Fruit fly (Drosophila melanogaster): Measurements from ENCODE around the gene sofe.

The sofe gene

DNA sequence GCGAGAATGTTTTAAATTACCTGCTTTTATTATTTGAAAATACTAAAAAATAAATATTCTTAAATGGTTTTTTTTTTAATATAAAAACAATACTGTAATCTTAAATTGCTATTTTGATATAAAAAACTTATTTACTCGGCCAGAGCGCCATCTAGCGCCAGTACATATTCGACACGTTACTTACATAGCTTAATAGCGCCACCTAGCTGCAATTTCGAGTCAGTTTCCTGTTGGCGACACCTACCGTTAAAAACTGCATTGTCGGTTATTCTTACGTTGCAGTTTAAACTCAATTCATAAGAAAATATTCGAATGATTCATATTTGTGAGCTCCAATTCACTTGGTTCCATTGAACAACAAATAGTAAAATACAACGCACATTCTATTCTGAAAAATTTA, 24.8 kb downstream of the sofe start (continued):
- no peak for TF ChIP-seq grn (GFP tag; optimal IDR thresholded peaks at IDR 0.05)
- peak; percentile 50 for TF ChIP-seq CG12391 (tag; optimal IDR thresholded peaks at IDR 0.05)
- TF ChIP-seq dysf (GFP tag; IDR thresholded peaks at IDR 0.05), result peak; percentile 68; the same call in 2 of the 3 replicates
- TF ChIP-seq HHEX (GFP tag; optimal IDR thresholded peaks at IDR 0.05), result peak; percentile 53
- peak; percentile 68 for TF ChIP-seq tin (GFP tag; optimal IDR thresholded peaks at IDR 0.05)
- TF ChIP-seq Ptx1 (GFP tag; IDR thresholded peaks at IDR 0.05), result peak; percentile 67
- TF ChIP-seq bcd (GFP tag; optimal IDR thresholded peaks at IDR 0.05), result peak; percentile 67
- no peak for TF ChIP-seq luna (GFP tag; optimal IDR thresholded peaks at IDR 0.05)
- TF ChIP-seq gem (tag; optimal IDR thresholded peaks at IDR 0.05), result peak; percentile 68
- peak in 1 of 3 experiments; percentile 28 for TF ChIP-seq lola (GFP tag; optimal IDR thresholded peaks at IDR 0.05)
- TF ChIP-seq bowl (GFP tag; IDR thresholded peaks at IDR 0.05), result no peak
- TF ChIP-seq CG34376 (GFP tag; optimal IDR thresholded peaks at IDR 0.05), result no peak
- peak; percentile 10; the same call in 1 of the 3 replicates for TF ChIP-seq CG14050 (GFP tag; IDR thresholded peaks at IDR 0.05)
- peak; percentile 48; the same call in 1 of the 2 replicates for TF ChIP-seq CG17328 (GFP tag; IDR thresholded peaks at IDR 0.05)
- peak; percentile 28 for TF ChIP-seq twi (tag; optimal IDR thresholded peaks at IDR 0.05)
- TF ChIP-seq ap (GFP tag; IDR thresholded peaks at IDR 0.05), result peak; percentile 29; the same call in 1 of the 2 replicates
- no peak for TF ChIP-seq tna (GFP tag; IDR thresholded peaks at IDR 0.05; ENCODE audit: partially characterized antibody)
- peak; percentile 31 for TF ChIP-seq gsb-n (tag; optimal IDR thresholded peaks at IDR 0.05)
- peak; percentile 46 for TF ChIP-seq CG14710 (tag; optimal IDR thresholded peaks at IDR 0.05)
- peak; percentile 68 for TF ChIP-seq CG3847 (GFP tag; IDR thresholded peaks at IDR 0.05)
- peak; percentile 51; the same call in 2 of the 3 replicates for TF ChIP-seq Optix (GFP tag; IDR thresholded peaks at IDR 0.05)
- TF ChIP-seq sqz (GFP tag; optimal IDR thresholded peaks at IDR 0.05), result peak; percentile 59
- TF ChIP-seq MESR4 (GFP tag; optimal IDR thresholded peaks at IDR 0.05), result no peak
- TF ChIP-seq row (GFP tag; IDR thresholded peaks at IDR 0.05), result 0 out of 3 replicates have a peak, but pooled peaks have one; percentile 20
- TF ChIP-seq E2f2 (GFP tag; IDR thresholded peaks at IDR 0.05), result peak; percentile 35; the same call in 1 of the 2 replicates
- TF ChIP-seq Sry-β (GFP tag; optimal IDR thresholded peaks at IDR 0.05), result no peak
- TF ChIP-seq Antp (GFP tag; optimal IDR thresholded peaks at IDR 0.05), result peak; percentile 63
- peak; percentile 57 for TF ChIP-seq CG10209 (GFP tag; optimal IDR thresholded peaks at IDR 0.05)
- TF ChIP-seq CG2116 (GFP tag; optimal IDR thresholded peaks at IDR 0.05), result peak; percentile 60
- TF ChIP-seq CG11398 (GFP tag; optimal IDR thresholded peaks at IDR 0.05), result peak; percentile 22
- TF ChIP-seq scrt (GFP tag; optimal IDR thresholded peaks at IDR 0.05), result peak; percentile 13
- no peak for TF ChIP-seq CG1832 (GFP tag; optimal IDR thresholded peaks at IDR 0.05)
- TF ChIP-seq CG4730 (GFP tag; IDR thresholded peaks at IDR 0.05), result peak; percentile 36; the same call in 1 of the 2 replicates
- peak; percentile 41 for TF ChIP-seq maf-S (GFP tag; optimal IDR thresholded peaks at IDR 0.05)
- TF ChIP-seq yki (optimal IDR thresholded peaks at IDR 0.05), result peak; percentile 20
- peak; percentile 44 for TF ChIP-seq CG18619 (GFP tag; optimal IDR thresholded peaks at IDR 0.05)
- no peak; the same call in 1 of the 2 replicates for TF ChIP-seq CG9215 (GFP tag; IDR thresholded peaks at IDR 0.05)
- peak; percentile 54 for TF ChIP-seq CG18262 (tag; optimal IDR thresholded peaks at IDR 0.05)
- peak; percentile 77 for TF ChIP-seq CG33213 (GFP tag; optimal IDR thresholded peaks at IDR 0.05)
- no peak for TF ChIP-seq CG10565 (GFP tag; optimal IDR thresholded peaks at IDR 0.05)
- no peak for TF ChIP-seq CG1529 (GFP tag; optimal IDR thresholded peaks at IDR 0.05)
- no peak for TF ChIP-seq CG8359 (GFP tag; optimal IDR thresholded peaks at IDR 0.05; ENCODE audit: borderline replicate concordance)
- no peak for TF ChIP-seq Awh (GFP tag; IDR thresholded peaks at IDR 0.05)
- peak; percentile 56 for TF ChIP-seq HLH3B (GFP tag; IDR thresholded peaks at IDR 0.05)
- no peak for TF ChIP-seq jigr1 (GFP tag; IDR thresholded peaks at IDR 0.05)
- TF ChIP-seq ewg (GFP tag; optimal IDR thresholded peaks at IDR 0.05), result peak; percentile 35
- TF ChIP-seq hkb (optimal IDR thresholded peaks at IDR 0.05), result no peak
- TF ChIP-seq hkb (GFP tag; IDR thresholded peaks at IDR 0.05), result peak; percentile 12; the same call in 1 of the 2 replicates
- TF ChIP-seq gro (GFP tag; optimal IDR thresholded peaks at IDR 0.05), result peak; percentile 43
- TF ChIP-seq Asciz (GFP tag; optimal IDR thresholded peaks at IDR 0.05), result peak; percentile 6
- no peak for TF ChIP-seq dimm (GFP tag; IDR thresholded peaks at IDR 0.05)
